Worm (Caenorhabditis elegans) whole organism, L4/young adult: ENCODE results near the gene mec-14.
A peak's percentile ranks its signal among the peaks of the same experiment; 100 is the strongest.

Source experiments
- W03F9.2 ChIP-seq: fragments of 150-350 bp; optimal IDR thresholded peaks from 2 replicates; lab custom pipeline; 2014; ENCODE audit warnings: missing biosample characterization, missing genetic modification characterization
- dao-5 ChIP-seq: sonication (generic microtip); optimal IDR thresholded peaks from 2 replicates; lab custom pipeline; 2016; ENCODE audit warnings: missing genotype, missing genetic modification characterization, moderate library complexity, missing compliant biosample characterization
- him-1 ChIP-seq: sonication (generic microtip); optimal IDR thresholded peaks from 2 replicates; lab custom pipeline; 2016; ENCODE audit warnings: missing genotype, missing genetic modification reagents, missing genetic modification characterization, missing compliant biosample characterization

The mec-14 gene

DNA sequence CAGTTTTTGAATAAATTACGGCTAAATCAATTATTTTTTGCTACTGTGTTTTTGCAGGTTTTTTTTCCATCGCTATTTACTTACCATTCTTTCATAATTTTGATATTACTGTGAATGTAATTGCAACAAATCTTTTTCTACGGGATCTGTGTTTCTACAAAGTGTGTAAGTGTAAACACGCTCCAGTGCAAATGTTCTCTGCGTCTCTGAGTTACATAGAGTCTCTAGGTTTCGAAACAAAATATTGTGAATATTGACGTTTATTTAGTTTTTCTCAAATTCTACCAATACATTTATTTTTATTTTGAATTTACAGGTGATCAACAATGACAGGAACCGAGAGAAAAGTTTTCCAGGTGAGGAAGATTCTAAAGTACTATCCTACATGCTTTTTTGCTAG, 8.8 kb downstream of the mec-14 start, which contains the start of gene yju-2:
Gene yju-2 (plus strand): TSS at position 315 of the 400 bp plus-strand sequence.
- no peak for TF ChIP-seq dao-5
- no peak for TF ChIP-seq W03F9.2 (tag; lab: Kevin White, UChicago)
- no peak for TF ChIP-seq him-1

DNA sequence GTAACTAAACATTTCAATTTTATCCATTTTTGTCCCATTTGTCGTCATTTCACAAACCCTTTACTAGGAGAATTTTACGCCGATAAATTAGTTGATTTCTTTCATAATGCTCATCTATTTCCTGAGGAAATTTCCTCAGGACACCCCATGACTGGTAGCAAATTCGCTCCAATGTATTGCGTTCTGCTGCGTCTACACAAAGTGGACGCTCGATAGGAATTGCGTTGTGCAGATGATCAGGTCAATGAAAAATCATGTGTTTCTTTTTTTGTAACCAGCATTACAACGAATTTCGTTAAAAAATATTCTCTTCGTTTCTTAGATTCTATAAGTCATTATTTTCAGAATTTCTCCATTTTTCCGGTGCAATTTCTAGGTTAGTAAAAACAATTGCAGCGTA, 11.0 kb downstream of the mec-14 start, which contains the start of gene epg-4:
Gene epg-4 (plus strand): TSS at position 346 of the 400 bp plus-strand sequence.
- TF ChIP-seq dao-5 = no peak
- TF ChIP-seq W03F9.2 (tag; lab: Kevin White, UChicago) = no peak
- no peak for TF ChIP-seq him-1

- no peak for TF ChIP-seq W03F9.2 (tag; lab: Kevin White, UChicago)
Observed at ce11 chrIII:7180613-7181012, 12.2 kb downstream of the mec-14 start, which contains the start of gene ndab-2. Gene ndab-2 (plus strand): TSS chrIII:7180752.

DNA sequence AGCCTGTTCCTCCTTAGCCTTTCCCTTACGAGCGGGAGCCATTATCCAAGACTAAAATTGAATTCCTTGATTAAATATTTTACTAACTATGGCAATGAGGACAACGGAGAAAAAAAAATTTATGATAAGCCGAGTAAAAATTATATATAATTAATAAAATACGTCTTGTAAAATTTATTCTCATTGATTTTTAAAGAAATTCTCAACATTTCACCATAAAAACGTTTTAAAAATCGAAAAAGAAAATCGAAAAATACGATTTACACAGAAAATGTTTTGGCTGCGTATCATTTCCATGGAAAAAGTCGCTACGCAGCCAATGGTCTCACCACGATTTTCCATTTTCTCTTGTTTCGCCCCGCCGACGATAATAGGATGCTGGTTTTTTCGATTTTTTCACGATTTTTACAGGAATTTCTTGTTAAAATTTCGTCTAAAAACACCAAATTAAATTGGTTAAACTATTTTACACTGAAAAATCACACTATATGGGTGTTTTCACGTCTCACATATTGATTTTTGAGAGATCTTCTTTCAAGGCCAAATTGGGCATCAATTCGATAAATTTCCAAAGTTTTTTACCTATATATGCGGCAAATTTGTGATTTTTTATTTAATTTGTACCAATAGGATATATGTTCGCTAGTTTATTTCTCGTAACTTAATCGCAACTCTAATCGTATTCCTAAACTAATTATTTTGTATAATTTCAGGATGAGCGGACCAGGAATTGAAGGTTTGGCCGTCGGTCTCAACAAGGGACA, 13.1 kb downstream of the mec-14 start, which contains the start of the genes rps-14 and rpl-36:
Gene rps-14 (minus strand): TSS at position 51 of the 764 bp plus-strand sequence.
Gene rpl-36 (plus strand): TSS at position 714 of the 764 bp plus-strand sequence.
- peak; percentile 72 for TF ChIP-seq W03F9.2 (tag; lab: Kevin White, UChicago)
- TF ChIP-seq dao-5 = no peak
- peak; percentile 26 for TF ChIP-seq him-1

DNA sequence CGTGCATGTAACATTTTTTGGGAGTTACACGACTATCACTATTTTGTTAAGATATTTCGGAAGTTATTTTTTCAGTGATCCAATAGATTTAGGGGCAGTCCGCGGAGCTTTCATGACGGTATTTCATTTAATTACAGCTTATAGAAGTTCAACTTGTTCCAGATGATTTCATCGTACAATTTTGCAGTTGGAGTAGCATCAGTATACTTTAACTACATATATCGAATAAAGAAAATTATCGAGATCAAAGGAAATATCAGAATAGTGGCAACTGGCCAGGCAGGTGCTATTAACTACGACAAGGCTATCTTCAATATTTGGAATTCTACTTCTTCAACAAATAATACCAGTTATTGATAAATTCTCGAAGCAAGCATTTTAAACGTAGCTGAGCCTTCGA, 14.3 kb downstream of the mec-14 start:
- no peak for TF ChIP-seq dao-5
- TF ChIP-seq W03F9.2 (tag; lab: Kevin White, UChicago) = no peak
- TF ChIP-seq him-1 = no peak

- TF ChIP-seq him-1 = no peak
- TF ChIP-seq dao-5 = no peak
- no peak for TF ChIP-seq W03F9.2 (tag; lab: Kevin White, UChicago)
Observed at ce11 chrIII:7170090-7170489, 22.7 kb downstream of the mec-14 start.

DNA sequence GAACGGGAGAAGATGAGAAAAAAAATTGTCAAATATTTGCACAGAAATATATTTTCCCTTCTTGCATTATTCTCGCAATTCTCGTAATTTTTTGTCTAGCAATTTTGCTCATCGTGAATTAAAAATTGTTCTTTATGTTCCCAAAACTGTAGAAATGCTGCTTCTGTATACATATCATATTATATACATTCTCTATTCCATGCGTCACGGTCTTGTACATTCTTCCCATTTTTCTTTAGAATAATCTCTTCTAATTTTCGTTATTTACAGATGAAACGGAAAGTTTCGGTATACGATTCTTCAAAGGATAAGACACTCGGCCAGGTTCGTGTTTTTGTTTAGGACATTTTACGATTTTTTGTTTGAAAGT, 25.2 kb downstream of the mec-14 start, which contains the start of gene acs-4:
Gene acs-4 (plus strand): TSS at position 271 of the 370 bp plus-strand sequence.
- no peak for TF ChIP-seq W03F9.2 (tag; lab: Kevin White, UChicago)
- TF ChIP-seq him-1 = no peak
- TF ChIP-seq dao-5 = no peak

DNA sequence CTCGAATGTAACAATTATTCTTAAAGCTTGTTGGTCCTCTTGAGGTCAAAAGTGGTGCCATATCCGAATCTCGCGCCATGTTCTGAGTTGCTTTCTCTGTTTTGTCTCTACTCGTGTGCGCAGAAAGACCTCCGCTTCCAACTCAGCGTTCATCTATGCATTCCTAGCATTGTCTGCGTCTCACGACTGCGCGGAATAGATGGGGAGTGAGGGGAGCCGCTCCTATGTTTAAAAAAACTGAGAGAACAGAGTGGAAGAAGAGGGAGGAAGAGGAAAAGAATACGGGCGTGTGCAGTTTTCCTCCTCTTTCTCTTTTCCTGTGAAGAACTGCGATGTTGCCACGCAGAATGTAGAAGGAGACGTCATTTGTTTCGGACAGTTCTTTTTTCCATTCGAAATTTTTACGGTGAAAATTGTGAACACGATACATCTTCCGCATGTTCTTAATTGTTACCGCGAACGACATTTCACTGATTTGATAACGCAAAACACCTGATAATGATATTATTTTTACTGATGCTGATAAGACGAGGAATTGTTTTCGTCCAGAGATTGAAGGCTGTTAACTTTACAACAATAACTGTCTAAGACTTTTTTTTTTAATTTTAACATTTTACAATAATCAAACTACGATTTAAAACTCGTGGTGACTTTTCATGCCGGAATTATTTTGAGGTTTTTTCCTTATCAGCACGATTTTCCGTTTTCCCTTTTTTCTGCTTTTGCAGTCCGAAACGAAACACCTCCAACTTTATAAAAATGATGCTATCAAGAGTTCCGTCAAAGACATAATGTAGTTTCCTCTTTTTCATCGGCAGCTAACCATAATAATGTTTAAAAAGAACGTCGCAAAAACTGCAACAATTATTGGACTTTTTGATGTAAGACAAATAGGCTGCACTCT, 25.9 kb downstream of the mec-14 start:
- no peak for TF ChIP-seq W03F9.2 (tag; lab: Kevin White, UChicago)
- peak; percentile 59 for TF ChIP-seq him-1

DNA sequence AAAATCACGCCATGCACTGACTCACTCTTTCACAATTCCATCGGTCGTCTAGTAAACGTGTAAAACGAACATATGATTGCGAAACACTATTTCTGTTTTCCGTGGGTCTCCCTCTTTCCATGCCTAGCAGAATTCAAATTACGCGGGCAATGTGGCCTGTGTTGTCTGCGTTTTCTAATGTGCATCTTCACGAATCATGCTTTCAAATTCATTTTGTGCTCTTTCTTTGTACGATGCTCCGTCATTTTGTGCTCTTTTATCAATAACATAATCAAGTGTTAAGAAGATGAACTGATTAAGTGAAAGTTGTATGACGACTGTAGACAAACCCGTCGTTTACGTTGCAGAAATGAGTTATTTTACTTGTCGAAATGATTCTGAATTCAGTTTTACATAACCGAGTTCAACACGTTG, 27.0 kb downstream of the mec-14 start:
- TF ChIP-seq dao-5 = no peak
- TF ChIP-seq W03F9.2 (tag; lab: Kevin White, UChicago) = no peak
- no peak for TF ChIP-seq him-1

DNA sequence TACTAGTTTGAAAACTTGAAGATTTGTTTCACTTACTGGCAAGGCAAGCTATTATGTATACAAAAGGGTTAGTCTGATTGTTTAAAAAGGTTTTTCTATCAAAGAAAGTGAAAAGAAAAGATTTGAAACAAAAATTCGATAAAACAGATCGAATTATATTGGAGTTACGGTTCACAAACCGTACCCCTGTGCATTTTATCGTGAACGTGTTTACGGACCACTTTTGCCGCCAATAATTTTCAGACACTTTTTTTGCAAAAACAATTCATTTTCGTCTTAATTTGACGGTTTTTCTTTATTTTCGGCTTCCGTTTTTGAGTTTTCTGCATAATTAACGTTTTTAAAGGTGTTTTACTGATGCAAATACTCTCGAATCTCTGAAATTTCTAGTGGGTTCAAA, 27.5 kb downstream of the mec-14 start:
- TF ChIP-seq him-1 (no peak), dao-5 (no peak), W03F9.2 (tag; lab: Kevin White, UChicago) (no peak)

- peak; percentile 75 for TF ChIP-seq him-1
- TF ChIP-seq W03F9.2 (tag; lab: Kevin White, UChicago) = peak; percentile 95
- TF ChIP-seq dao-5 = no peak
Observed at ce11 chrIII:7162065-7162762, 30.6 kb downstream of the mec-14 start, which contains the start of the genes syf-2 and K04G7.1. Gene syf-2 (minus strand): TSS chrIII:7162115. Gene K04G7.1 (plus strand): TSS chrIII:7162712.

DNA sequence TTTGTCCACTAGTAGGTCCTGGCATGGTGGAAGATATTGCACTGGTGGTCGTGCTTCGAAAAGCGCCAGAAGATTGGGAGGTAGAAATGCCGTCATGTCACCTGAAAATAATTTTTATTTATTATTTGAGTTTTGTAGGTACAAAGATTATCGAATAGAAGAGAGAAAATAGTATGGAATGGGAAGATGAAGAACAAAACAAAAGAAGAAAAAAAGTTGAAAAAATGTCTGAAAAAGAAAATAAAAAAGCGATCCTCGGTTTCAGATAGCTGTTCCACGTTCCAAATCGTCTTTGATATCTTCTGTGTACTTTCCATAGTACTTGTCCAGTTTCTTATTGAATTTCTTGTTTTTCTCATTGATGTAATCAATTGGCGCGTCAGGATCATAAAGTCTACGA, 31.7 kb downstream of the mec-14 start, which contains the start of gene rnp-7:
Gene rnp-7 (minus strand): TSS at position 101 of the 400 bp plus-strand sequence.
- TF ChIP-seq W03F9.2 (tag; lab: Kevin White, UChicago) (no peak), him-1 (no peak), dao-5 (no peak)

- TF ChIP-seq dao-5 (no peak), him-1 (no peak), W03F9.2 (tag; lab: Kevin White, UChicago) (no peak)
Observed at ce11 chrIII:7159246-7159645, 33.5 kb downstream of the mec-14 start.

DNA sequence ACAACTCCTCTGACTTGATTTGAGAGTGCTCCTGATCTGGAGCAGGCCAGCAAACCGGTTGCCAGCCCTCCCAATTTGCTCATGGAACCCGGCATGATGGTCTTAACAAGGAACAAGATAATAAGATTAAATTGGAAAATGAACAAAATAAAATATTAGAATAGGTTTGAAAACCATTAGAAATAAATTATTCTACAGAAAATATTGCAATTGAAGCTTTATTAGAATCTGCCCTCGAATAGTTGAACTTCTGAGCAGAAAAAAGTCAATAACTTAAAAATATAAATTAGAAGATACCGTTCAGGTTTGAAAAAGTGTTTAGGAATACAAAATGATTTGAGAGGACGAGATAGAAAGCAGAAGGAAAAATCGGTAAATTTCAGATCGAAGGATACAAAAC, 34.1 kb downstream of the mec-14 start, which contains the start of gene nuo-4:
Gene nuo-4 (minus strand): TSS at position 101 of the 400 bp plus-strand sequence.
- TF ChIP-seq him-1 = no peak
- TF ChIP-seq W03F9.2 (tag; lab: Kevin White, UChicago) = no peak
- no peak for TF ChIP-seq dao-5
